Fruit fly (Drosophila melanogaster) whole organism, adult: ENCODE data around the gene how.

Experiments
- CG5204 ChIP-seq: fragments of 200-800 bp; sonication (Bioruptor generic); optimal IDR thresholded peaks from 2 replicates; lab custom pipeline; 2016; ENCODE audit warnings: missing biosample characterization, missing genetic modification characterization
- CG7045 ChIP-seq: fragments of 200-800 bp; sonication (Bioruptor generic); optimal IDR thresholded peaks from 2 replicates; lab custom pipeline; 2017; ENCODE audit warnings: missing biosample characterization, mild to moderate bottlenecking, missing genetic modification characterization
- Clk ChIP-seq: fragments of 200-800 bp; sonication (Bioruptor generic); optimal IDR thresholded peaks from 2 replicates; lab custom pipeline; 2017; ENCODE audit warnings: missing biosample characterization, missing genetic modification characterization
- kay ChIP-seq: fragments of 200-800 bp; sonication (Bioruptor generic); peaks from one replicate; lab custom pipeline; 2016; ENCODE audit warnings: missing biosample characterization, missing genetic modification characterization, borderline replicate concordance

- TF ChIP-seq CG7045, result no peak
- TF ChIP-seq kay (GFP tag; lab: Kevin White, UChicago), result no peak
- TF ChIP-seq Clk (GFP tag; lab: Kevin White, UChicago), result no peak
- no peak for TF ChIP-seq CG5204 (GFP tag; lab: Kevin White, UChicago)
Observed at dm6 chr3R:22108316-22108715, 66.3 kb downstream of the how start.
